Worm (Caenorhabditis elegans) whole organism, L1 larva: ENCODE data around the gene idpb-1.

Source experiments
- C16A3.4 ChIP-seq: fragments of 150-350 bp; optimal IDR thresholded peaks from 2 replicates; lab custom pipeline; 2014; ENCODE audit warnings: missing biosample characterization, missing genetic modification characterization
- ceh-82 ChIP-seq, 3 experiments: fragments of 150-350 bp in 1 of 3; sonication (generic microtip) in 2 of 3; optimal IDR thresholded peaks; 2 replicates each; lab custom pipeline; 2014 to 2017; ENCODE audit warnings: missing biosample characterization in 3 of 3, missing genetic modification characterization in 3 of 3
- fos-1 ChIP-seq: fragments of 150-350 bp; optimal IDR thresholded peaks from 2 replicates; lab custom pipeline; 2014; ENCODE audit warnings: missing biosample characterization, missing genetic modification characterization
- jun-1 ChIP-seq: fragments of 150-350 bp; optimal IDR thresholded peaks from 2 replicates; lab custom pipeline; 2014; ENCODE audit warnings: missing biosample characterization, missing genetic modification reagents, missing genetic modification characterization
- nhr-76 ChIP-seq: sonication (generic microtip); optimal IDR thresholded peaks from 2 replicates; lab custom pipeline; 2017; ENCODE audit warnings: missing biosample characterization, missing genetic modification characterization
- nhr-90 ChIP-seq: sonication (generic microtip); optimal IDR thresholded peaks from 2 replicates; lab custom pipeline; 2016; ENCODE audit warnings: mild to moderate bottlenecking, missing genetic modification characterization, missing compliant biosample characterization; ENCODE audit not compliant: poor library complexity
- pqm-1 ChIP-seq: sonication (generic microtip); optimal IDR thresholded peaks from 3 replicates; lab custom pipeline; 2017; ENCODE audit warnings: missing biosample characterization, missing genetic modification characterization
- rnt-1 ChIP-seq: sonication (generic microtip); optimal IDR thresholded peaks from 2 replicates; lab custom pipeline; 2016; ENCODE audit warnings: mild to moderate bottlenecking, missing genetic modification characterization, moderate library complexity, missing compliant biosample characterization
- skn-1 ChIP-seq: fragments of 150-350 bp; optimal IDR thresholded peaks from 2 replicates; lab custom pipeline; 2014; ENCODE audit warnings: missing biosample characterization, missing genetic modification characterization
- tbx-2 ChIP-seq: sonication (generic microtip); optimal IDR thresholded peaks from 2 replicates; lab custom pipeline; 2016; ENCODE audit warnings: missing genetic modification characterization, missing compliant biosample characterization

ce11 chrII:5131800-5132199, 30.0 kb downstream of the idpb-1 start:
- TF ChIP-seq ceh-82 (tag; optimal IDR thresholded peaks at IDR 0.05; lab: Kevin White, UChicago) (no peak), nhr-90 (tag; lab: Kevin White, UChicago) (no peak), nhr-76 (tag; lab: Kevin White, UChicago) (no peak), pqm-1 (tag; lab: Kevin White, UChicago) (no peak), jun-1 (tag; lab: Kevin White, UChicago) (no peak), tbx-2 (tag; lab: Kevin White, UChicago) (no peak), skn-1 (no peak), fos-1 (no peak), rnt-1 (tag; lab: Kevin White, UChicago) (no peak), C16A3.4 (tag; lab: Kevin White, UChicago) (no peak)
